Worm (Caenorhabditis elegans) whole organism, L4 larva: ENCODE results near the gene srxa-8.
A peak's percentile ranks its signal among the peaks of the same experiment; 100 is the strongest.

Experiments
- D1046.2 ChIP-seq: fragments of 200-800 bp; sonication (Bioruptor generic); IDR thresholded peaks from 2 replicates; pipeline ENCODE4 v1.3.6; 2022; ENCODE audit warnings: missing genetic modification characterization, missing compliant biosample characterization
- F10B5.3 ChIP-seq: sonication (generic microtip); optimal IDR thresholded peaks from 2 replicates; lab custom pipeline; 2016; ENCODE audit warnings: mild to moderate bottlenecking, missing genetic modification characterization, missing compliant biosample characterization
- F37D6.2 ChIP-seq: sonication (generic microtip); optimal IDR thresholded peaks from 2 replicates; lab custom pipeline; 2016; ENCODE audit warnings: mild to moderate bottlenecking, missing genetic modification characterization, missing compliant biosample characterization
- F49E8.2 ChIP-seq: sonication (generic microtip); optimal IDR thresholded peaks from 2 replicates; lab custom pipeline; 2016; ENCODE audit warnings: missing compliant biosample characterization, mild to moderate bottlenecking, missing genetic modification characterization, borderline replicate concordance
- T20F7.1 ChIP-seq: fragments of 200-800 bp; sonication (Bioruptor generic); optimal IDR thresholded peaks from 2 replicates; lab custom pipeline; 2018; ENCODE audit warnings: mild to moderate bottlenecking, missing genetic modification characterization, missing compliant biosample characterization
- Y48G9A.11 ChIP-seq: fragments of 200-800 bp; sonication (Bioruptor generic); IDR thresholded peaks from 2 replicates; pipeline ENCODE4 v1.3.6; 2022; ENCODE audit warnings: missing genetic modification reagents, missing genetic modification characterization, missing compliant biosample characterization
- Y5F2A.4 ChIP-seq: fragments of 200-800 bp; sonication (Bioruptor generic); optimal IDR thresholded peaks from 2 replicates; lab custom pipeline; 2018; ENCODE audit warnings: mild to moderate bottlenecking, missing genetic modification characterization, missing compliant biosample characterization
- Y75B8A.6 ChIP-seq: fragments of 200-800 bp; sonication (Bioruptor generic); IDR thresholded peaks from 2 replicates; pipeline ENCODE4 v1.3.6; 2022; ENCODE audit warnings: missing genetic modification reagents, missing genetic modification characterization, missing compliant biosample characterization
- ZK546.5 ChIP-seq, 2 experiments: sonication (generic microtip); optimal IDR thresholded peaks; 2 replicates each; lab custom pipeline; 2017; ENCODE audit warnings: missing biosample characterization in 2 of 2, missing genetic modification characterization in 2 of 2
- arid-1 ChIP-seq: fragments of 200-800 bp; sonication (Bioruptor generic); conservative IDR thresholded peaks from 2 replicates; pipeline ENCODE4 v1.3.6; 2022; ENCODE audit warnings: missing genetic modification reagents, missing genetic modification characterization, missing compliant biosample characterization
- ceh-20 ChIP-seq: fragments of 200-800 bp; sonication (Bioruptor generic); IDR thresholded peaks from 2 replicates; pipeline ENCODE4 v1.3.6; 2022; ENCODE audit warnings: missing genetic modification reagents, missing genetic modification characterization, missing compliant biosample characterization
- ces-1 ChIP-seq: fragments of 150-350 bp; sonication (generic microtip); optimal IDR thresholded peaks from 4 replicates; lab custom pipeline; 2014; ENCODE audit warnings: missing biosample characterization, missing genetic modification reagents, missing genetic modification characterization
- ctbp-1 ChIP-seq: fragments of 200-800 bp; sonication (Bioruptor generic); IDR thresholded peaks from 2 replicates; pipeline ENCODE4 v1.3.6; 2022; ENCODE audit warnings: missing genetic modification reagents, missing genetic modification characterization, missing compliant biosample characterization
- daf-12 ChIP-seq: fragments of 150-350 bp; optimal IDR thresholded peaks from 2 replicates; lab custom pipeline; 2014; ENCODE audit warnings: missing biosample characterization, missing genetic modification reagents, missing genetic modification characterization
- daf-16 ChIP-seq, 3 experiments: sonication (generic microtip); optimal IDR thresholded peaks; 2 replicates each; lab custom pipeline; 2016 to 2017; ENCODE audit warnings: missing genetic modification characterization in 3 of 3, missing genetic modification reagents in 3 of 3, mild to moderate bottlenecking in 2 of 3, missing compliant biosample characterization in 2 of 3, missing biosample characterization in 1 of 3, moderate library complexity in 1 of 3
- dpl-1 ChIP-seq: fragments of 150-350 bp; optimal IDR thresholded peaks from 2 replicates; lab custom pipeline; 2014; ENCODE audit warnings: missing biosample characterization, missing genetic modification reagents, missing genetic modification characterization
- duxl-1 ChIP-seq: sonication (generic microtip); optimal IDR thresholded peaks from 2 replicates; lab custom pipeline; 2016; ENCODE audit warnings: mild to moderate bottlenecking, missing genetic modification characterization, moderate library complexity, missing compliant biosample characterization; ENCODE audit not compliant: poor library complexity
- egl-43 ChIP-seq: fragments of 200-800 bp; sonication (Bioruptor generic); IDR thresholded peaks from 2 replicates; pipeline ENCODE4 v1.3.6; 2022; ENCODE audit warnings: missing genetic modification reagents, missing genetic modification characterization, missing compliant biosample characterization
- fos-1 ChIP-seq: fragments of 150-350 bp; optimal IDR thresholded peaks from 2 replicates; lab custom pipeline; 2014; ENCODE audit warnings: missing biosample characterization, missing genetic modification characterization
- gei-8 ChIP-seq: fragments of 200-800 bp; sonication (Bioruptor generic); optimal IDR thresholded peaks from 2 replicates; lab custom pipeline; 2018; ENCODE audit warnings: mild to moderate bottlenecking, missing genetic modification characterization, missing compliant biosample characterization
- hmg-1.1 ChIP-seq: fragments of 200-800 bp; sonication (Bioruptor generic); IDR thresholded peaks from 2 replicates; pipeline ENCODE4 v1.3.6; 2022; ENCODE audit warnings: missing genetic modification reagents, missing genetic modification characterization, missing compliant biosample characterization
- lim-7 ChIP-seq: fragments of 200-800 bp; sonication (Bioruptor generic); IDR thresholded peaks from 2 replicates; pipeline ENCODE4 v1.3.6; 2022; ENCODE audit warnings: missing genetic modification characterization, missing compliant biosample characterization
- lin-1 ChIP-seq: fragments of 200-800 bp; sonication (Bioruptor generic); IDR thresholded peaks from 2 replicates; pipeline ENCODE4 v1.3.6; 2022; ENCODE audit warnings: missing genetic modification reagents, missing genetic modification characterization, missing compliant biosample characterization
- lin-13 ChIP-seq: fragments of 150-350 bp; optimal IDR thresholded peaks from 2 replicates; lab custom pipeline; 2014; ENCODE audit warnings: missing biosample characterization, missing genetic modification reagents, missing genetic modification characterization
- lin-29 ChIP-seq: fragments of 200-800 bp; sonication (Bioruptor generic); IDR thresholded peaks from 2 replicates; pipeline ENCODE4 v1.3.6; 2022; ENCODE audit warnings: missing genetic modification reagents, missing genetic modification characterization, missing compliant biosample characterization
- lin-38 ChIP-seq: fragments of 200-800 bp; sonication (Bioruptor generic); IDR thresholded peaks from 2 replicates; pipeline ENCODE4 v1.3.6; 2022; ENCODE audit warnings: missing genetic modification reagents, missing genetic modification characterization, missing compliant biosample characterization
- lin-39 ChIP-seq: fragments of 150-350 bp; optimal IDR thresholded peaks from 2 replicates; lab custom pipeline; 2014; ENCODE audit warnings: missing biosample characterization, missing genetic modification reagents, missing genetic modification characterization
- lsy-2 ChIP-seq, 2 experiments: fragments of 150-350 bp in 1 of 2; sonication (generic microtip) in 1 of 2; optimal IDR thresholded peaks; 2 replicates each; lab custom pipeline; 2014 to 2017; ENCODE audit warnings: missing biosample characterization in 2 of 2, missing genetic modification characterization in 2 of 2
- madf-9 ChIP-seq: fragments of 200-800 bp; sonication (Bioruptor generic); conservative IDR thresholded peaks from 2 replicates; pipeline ENCODE4 v1.3.6; 2022; ENCODE audit warnings: missing genetic modification reagents, missing genetic modification characterization, missing compliant biosample characterization
- mdl-1 ChIP-seq, 2 experiments: fragments of 150-350 bp in 1 of 2; sonication (generic microtip) in 1 of 2; optimal IDR thresholded peaks; 2 replicates each; lab custom pipeline; 2014 to 2017; ENCODE audit warnings: missing biosample characterization in 2 of 2, missing genetic modification characterization in 2 of 2
- mes-2 ChIP-seq: sonication (generic microtip); optimal IDR thresholded peaks from 2 replicates; lab custom pipeline; 2016; ENCODE audit warnings: missing genotype, mild to moderate bottlenecking, missing genetic modification characterization, missing compliant biosample characterization; ENCODE audit not compliant: poor library complexity, severe bottlenecking
- mxl-3 ChIP-seq: fragments of 200-800 bp; sonication (Bioruptor generic); optimal IDR thresholded peaks from 2 replicates; lab custom pipeline; 2018; ENCODE audit warnings: mild to moderate bottlenecking, missing genetic modification characterization, missing compliant biosample characterization
- nhr-10 ChIP-seq: fragments of 150-350 bp; optimal IDR thresholded peaks from 2 replicates; lab custom pipeline; 2014; ENCODE audit warnings: missing biosample characterization, missing genetic modification characterization
- nhr-11 ChIP-seq: fragments of 150-350 bp; optimal IDR thresholded peaks from 2 replicates; lab custom pipeline; 2014; ENCODE audit warnings: missing biosample characterization, missing genetic modification characterization
- nhr-237 ChIP-seq: sonication (generic microtip); optimal IDR thresholded peaks from 2 replicates; lab custom pipeline; 2017; ENCODE audit warnings: missing biosample characterization, missing genetic modification characterization
- nhr-25 ChIP-seq: sonication (generic microtip); optimal IDR thresholded peaks from 2 replicates; lab custom pipeline; 2017; ENCODE audit warnings: missing genetic modification characterization, mild to moderate bottlenecking, missing compliant biosample characterization, antibody characterized with exemption, moderate library complexity, borderline replicate concordance; ENCODE audit not compliant: insufficient read depth
- nhr-42 ChIP-seq: fragments of 200-800 bp; sonication (Bioruptor generic); IDR thresholded peaks from 2 replicates; pipeline ENCODE4 v1.3.6; 2022; ENCODE audit warnings: missing genetic modification characterization, missing compliant biosample characterization
- nhr-48 ChIP-seq: sonication (generic microtip); optimal IDR thresholded peaks from 2 replicates; lab custom pipeline; 2016; ENCODE audit warnings: mild to moderate bottlenecking, missing genetic modification characterization, missing compliant biosample characterization
- nhr-76 ChIP-seq: fragments of 150-350 bp; optimal IDR thresholded peaks from 2 replicates; lab custom pipeline; 2014; ENCODE audit warnings: missing biosample characterization, missing genetic modification characterization
- nhr-77 ChIP-seq: fragments of 150-350 bp; optimal IDR thresholded peaks from 2 replicates; lab custom pipeline; 2014; ENCODE audit warnings: missing biosample characterization, missing genetic modification characterization
- pha-4 ChIP-seq, 2 experiments: fragments of 150-350 bp in 1 of 2; fragments of 200-800 bp in 1 of 2; sonication (Bioruptor generic) in 1 of 2; IDR thresholded peaks in 1 of 2; optimal IDR thresholded peaks in 1 of 2; 2 replicates each; pipeline versions ENCODE4 v1.3.6 to Lab custom; 2014 to 2022; ENCODE audit warnings: missing genetic modification characterization in 2 of 2, missing genetic modification reagents in 2 of 2, missing biosample characterization in 1 of 2, missing compliant biosample characterization in 1 of 2
- php-3 ChIP-seq: fragments of 200-800 bp; sonication (Bioruptor generic); IDR thresholded peaks from 2 replicates; pipeline ENCODE4 v1.3.6; 2022; ENCODE audit warnings: missing genetic modification reagents, missing genetic modification characterization, missing compliant biosample characterization
- pqm-1 ChIP-seq: sonication (generic microtip); optimal IDR thresholded peaks from 2 replicates; lab custom pipeline; 2017; ENCODE audit warnings: missing biosample characterization, missing genetic modification characterization
- sdz-12 ChIP-seq: fragments of 200-800 bp; sonication (Bioruptor generic); optimal IDR thresholded peaks from 2 replicates; lab custom pipeline; 2018; ENCODE audit warnings: mild to moderate bottlenecking, missing genetic modification characterization, missing compliant biosample characterization
- snpc-4 ChIP-seq: fragments of 150-350 bp; optimal IDR thresholded peaks from 2 replicates; lab custom pipeline; 2014; ENCODE audit warnings: missing biosample characterization, missing genetic modification characterization
- spr-1 ChIP-seq: sonication (generic microtip); optimal IDR thresholded peaks from 2 replicates; lab custom pipeline; 2016; ENCODE audit warnings: mild to moderate bottlenecking, missing genetic modification characterization, missing compliant biosample characterization
- spr-3 ChIP-seq: fragments of 200-800 bp; sonication (Bioruptor generic); optimal IDR thresholded peaks from 2 replicates; lab custom pipeline; 2018; ENCODE audit warnings: mild to moderate bottlenecking, missing genetic modification characterization, missing compliant biosample characterization
- unc-62 ChIP-seq, 3 experiments: fragments of 150-350 bp in 1 of 3; sonication (generic microtip); optimal IDR thresholded peaks in 2 of 3; peaks in 1 of 3; 1 replicate in 1 of 3; 2 replicates in 2 of 3; lab custom pipeline; 2014 to 2017; ENCODE audit warnings: missing biosample characterization in 3 of 3, missing genetic modification characterization in 3 of 3, missing genetic modification reagents in 3 of 3, missing genotype in 1 of 3
- ztf-7 ChIP-seq: fragments of 150-350 bp; optimal IDR thresholded peaks from 2 replicates; lab custom pipeline; 2014; ENCODE audit warnings: missing biosample characterization, missing genetic modification characterization

Gene srxa-8

ce11 chrX:13307852-13308251 lies 793 bp downstream of the srxa-8 start:
- no peak for TF ChIP-seq lin-1 (GFP tag; lab: Robert Waterston, UW)
- TF ChIP-seq gei-8 (GFP tag; lab: Kevin White, UChicago), result no peak
- 0 out of 2 replicates have a peak, but pooled peaks have one; percentile 52 for TF ChIP-seq hmg-1.1 (GFP tag; lab: Robert Waterston, UW)
- TF ChIP-seq fos-1 (tag; lab: Kevin White, UChicago), result no peak
- no peak for TF ChIP-seq sdz-12 (GFP tag; lab: Kevin White, UChicago)
- TF ChIP-seq nhr-237 (tag; lab: Kevin White, UChicago), result no peak
- TF ChIP-seq pqm-1 (tag; lab: Kevin White, UChicago), result no peak
- TF ChIP-seq lin-13 (GFP tag; lab: Kevin White, UChicago), result no peak
- no peak for TF ChIP-seq nhr-10 (tag; lab: Kevin White, UChicago)
- TF ChIP-seq F37D6.2, result no peak
- no peak for TF ChIP-seq daf-12
- no peak for TF ChIP-seq nhr-76 (tag; lab: Kevin White, UChicago)
- no peak for TF ChIP-seq ztf-7 (tag; lab: Kevin White, UChicago)
- no peak for TF ChIP-seq unc-62 (GFP tag; optimal IDR thresholded peaks at IDR 0.05 in 1 of 2; lab: Kevin White, UChicago)
- TF ChIP-seq unc-62 (tag; optimal IDR thresholded peaks at IDR 0.05; lab: Kevin White, UChicago), result no peak
- no peak for TF ChIP-seq F10B5.3 (tag; lab: Kevin White, UChicago)
- peak; percentile 41 for TF ChIP-seq mes-2 (tag; lab: Kevin White, UChicago)
- TF ChIP-seq spr-3, result no peak
- no peak for TF ChIP-seq Y75B8A.6
- no peak for TF ChIP-seq ceh-20 (GFP tag; lab: Robert Waterston, UW)
- no peak for TF ChIP-seq snpc-4 (tag; lab: Kevin White, UChicago)
- TF ChIP-seq nhr-48, result peak; percentile 40
- no peak for TF ChIP-seq lin-39
- peak; percentile 6 for TF ChIP-seq mxl-3 (GFP tag; lab: Kevin White, UChicago)
- no peak for TF ChIP-seq nhr-11
- TF ChIP-seq dpl-1 (GFP tag; lab: Kevin White, UChicago), result no peak
- TF ChIP-seq mdl-1 (tag; optimal IDR thresholded peaks at IDR 0.05; lab: Kevin White, UChicago), result peak in 1 of 2 experiments; percentile 26
- no peak for TF ChIP-seq lin-29 (GFP tag; lab: Robert Waterston, UW)
- TF ChIP-seq nhr-42 (GFP tag; lab: Robert Waterston, UW), result no peak
- no peak for TF ChIP-seq D1046.2 (GFP tag; lab: Robert Waterston, UW)
- 0 out of 2 replicates have a peak, but pooled peaks have one; percentile 11 for TF ChIP-seq madf-9 (GFP tag; lab: Robert Waterston, UW)
- TF ChIP-seq Y48G9A.11, result 0 out of 2 replicates have a peak, but pooled peaks have one; percentile 8
- TF ChIP-seq Y5F2A.4 (GFP tag; lab: Kevin White, UChicago), result no peak
- no peak; the same call in 1 of the 2 replicates for TF ChIP-seq egl-43
- TF ChIP-seq lsy-2 (tag; optimal IDR thresholded peaks at IDR 0.05; lab: Kevin White, UChicago), result no peak
- peak; percentile 47 for TF ChIP-seq duxl-1 (tag; lab: Kevin White, UChicago)
- TF ChIP-seq nhr-77 (tag; lab: Kevin White, UChicago), result no peak
- TF ChIP-seq daf-16 (GFP tag; optimal IDR thresholded peaks at IDR 0.05; lab: Kevin White, UChicago), result no peak
- TF ChIP-seq daf-16 (tag; optimal IDR thresholded peaks at IDR 0.05; lab: Kevin White, UChicago), result no peak
- TF ChIP-seq ctbp-1 (GFP tag; lab: Robert Waterston, UW), result no peak
- no peak for TF ChIP-seq arid-1 (GFP tag; lab: Robert Waterston, UW)
- TF ChIP-seq ZK546.5 (tag; optimal IDR thresholded peaks at IDR 0.05; lab: Kevin White, UChicago), result no peak
- TF ChIP-seq lin-38 (GFP tag; lab: Robert Waterston, UW), result peak; percentile 61
- TF ChIP-seq T20F7.1 (GFP tag; lab: Kevin White, UChicago), result no peak
- TF ChIP-seq nhr-25 (tag; lab: Kevin White, UChicago), result no peak
- peak; percentile 42 for TF ChIP-seq spr-1
- peak; percentile 74 for TF ChIP-seq lim-7 (GFP tag; lab: Robert Waterston, UW)
- TF ChIP-seq pha-4 (GFP tag; IDR thresholded peaks at IDR 0.05; lab: Robert Waterston, UW), result peak; percentile 62; the same call in 1 of the 2 replicates
- no peak for TF ChIP-seq pha-4 (tag; optimal IDR thresholded peaks at IDR 0.05; lab: Kevin White, UChicago)
- no peak for TF ChIP-seq F49E8.2 (tag; lab: Kevin White, UChicago)
- TF ChIP-seq php-3 (GFP tag; lab: Robert Waterston, UW), result no peak
- TF ChIP-seq ces-1, result no peak
